Fruit fly (Drosophila melanogaster) whole organism: ENCODE data around the gene Hf.

ENCODE experiments used
- CG8478 ChIP-seq: fragments of >200 bp; optimal IDR thresholded peaks from 2 replicates; lab custom pipeline; 2018; ENCODE audit warnings: inconsistent platforms
- Dll ChIP-seq: fragments of >200 bp; optimal IDR thresholded peaks from 2 replicates; lab custom pipeline; 2017
- EcR ChIP-seq, 2 experiments: fragments of >200 bp; optimal IDR thresholded peaks; 2 replicates each; lab custom pipeline; 2017; ENCODE audit warnings: missing biosample characterization in 2 of 2, missing genetic modification characterization in 2 of 2, missing genetic modification reagents in 2 of 2
- pan ChIP-seq: fragments of >200 bp; optimal IDR thresholded peaks from 2 replicates; lab custom pipeline; 2017
- psq ChIP-seq: fragments of >200 bp; optimal IDR thresholded peaks from 2 replicates; lab custom pipeline; 2017
- usp ChIP-seq: fragments of >200 bp; optimal IDR thresholded peaks from 2 replicates; lab custom pipeline; 2017; ENCODE audit warnings: missing biosample characterization, missing genetic modification characterization, mixed read lengths

DNA sequence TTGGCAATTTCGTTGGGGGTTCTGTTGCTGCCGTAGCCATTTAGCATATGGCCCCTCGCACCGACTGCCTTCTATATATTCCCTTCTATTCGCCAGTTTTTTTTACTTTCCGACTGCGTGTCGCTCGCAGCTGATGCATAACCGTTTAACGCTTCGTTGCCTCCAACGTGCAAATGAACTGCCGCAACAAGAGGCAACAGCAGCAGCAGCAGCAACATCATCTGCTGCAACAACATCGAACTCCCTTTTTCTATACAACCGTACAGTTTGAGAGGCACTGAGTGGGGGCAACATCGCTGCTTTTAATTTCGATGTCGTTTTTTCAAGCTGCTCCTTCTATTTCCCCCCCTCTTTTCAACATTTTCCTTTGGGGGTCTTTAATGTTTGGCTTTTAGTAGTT, 15.3 kb downstream of the Hf start:
- TF ChIP-seq psq (lab: Kevin White, UChicago) (no peak), pan (no peak), Dll (lab: Kevin White, UChicago) (no peak), CG8478 (lab: Kevin White, UChicago) (no peak), usp (GFP tag; lab: Kevin White, UChicago) (no peak), EcR (GFP tag; optimal IDR thresholded peaks at IDR 0.05; lab: Kevin White, UChicago) (no peak)
